Worm (Caenorhabditis elegans) whole organism, L4 larva: ENCODE measurements around the gene viro-2.
A peak's percentile ranks its signal among the peaks of the same experiment; 100 is the strongest.

ENCODE experiments used
- F37D6.2 ChIP-seq: sonication (generic microtip); optimal IDR thresholded peaks from 2 replicates; lab custom pipeline; 2016; ENCODE audit warnings: mild to moderate bottlenecking, missing genetic modification characterization, missing compliant biosample characterization
- F49E8.2 ChIP-seq: sonication (generic microtip); optimal IDR thresholded peaks from 2 replicates; lab custom pipeline; 2016; ENCODE audit warnings: missing compliant biosample characterization, mild to moderate bottlenecking, missing genetic modification characterization, borderline replicate concordance
- T20F7.1 ChIP-seq: fragments of 200-800 bp; sonication (Bioruptor generic); optimal IDR thresholded peaks from 2 replicates; lab custom pipeline; 2018; ENCODE audit warnings: mild to moderate bottlenecking, missing genetic modification characterization, missing compliant biosample characterization
- T26A8.4 ChIP-seq: fragments of 200-800 bp; sonication (Bioruptor generic); IDR thresholded peaks from 2 replicates; pipeline ENCODE4 v1.3.6; 2022; ENCODE audit warnings: missing genetic modification characterization, missing compliant biosample characterization
- Y75B8A.6 ChIP-seq: fragments of 200-800 bp; sonication (Bioruptor generic); IDR thresholded peaks from 2 replicates; pipeline ENCODE4 v1.3.6; 2022; ENCODE audit warnings: missing genetic modification reagents, missing genetic modification characterization, missing compliant biosample characterization
- ZK546.5 ChIP-seq, 2 experiments: sonication (generic microtip); optimal IDR thresholded peaks; 2 replicates each; lab custom pipeline; 2017; ENCODE audit warnings: missing biosample characterization in 2 of 2, missing genetic modification characterization in 2 of 2
- aha-1 ChIP-seq: fragments of 150-350 bp; peaks from one replicate; lab custom pipeline; 2014; ENCODE audit warnings: missing biosample characterization, missing genetic modification characterization
- arid-1 ChIP-seq: fragments of 200-800 bp; sonication (Bioruptor generic); conservative IDR thresholded peaks from 2 replicates; pipeline ENCODE4 v1.3.6; 2022; ENCODE audit warnings: missing genetic modification reagents, missing genetic modification characterization, missing compliant biosample characterization
- attf-4 ChIP-seq: sonication (generic microtip); optimal IDR thresholded peaks from 3 replicates; lab custom pipeline; 2017; ENCODE audit warnings: missing biosample characterization, missing genetic modification characterization
- ceh-20 ChIP-seq: fragments of 200-800 bp; sonication (Bioruptor generic); IDR thresholded peaks from 2 replicates; pipeline ENCODE4 v1.3.6; 2022; ENCODE audit warnings: missing genetic modification reagents, missing genetic modification characterization, missing compliant biosample characterization
- ceh-28 ChIP-seq: fragments of 150-350 bp; optimal IDR thresholded peaks from 2 replicates; lab custom pipeline; 2014; ENCODE audit warnings: missing biosample characterization, missing genetic modification reagents, missing genetic modification characterization
- ceh-62 ChIP-seq: sonication (generic microtip); optimal IDR thresholded peaks from 2 replicates; lab custom pipeline; 2017; ENCODE audit warnings: missing biosample characterization, missing genetic modification characterization
- ces-1 ChIP-seq: fragments of 150-350 bp; sonication (generic microtip); optimal IDR thresholded peaks from 4 replicates; lab custom pipeline; 2014; ENCODE audit warnings: missing biosample characterization, missing genetic modification reagents, missing genetic modification characterization
- cey-2 ChIP-seq: sonication (generic microtip); optimal IDR thresholded peaks from 3 replicates; lab custom pipeline; 2017; ENCODE audit warnings: missing genetic modification characterization, mild to moderate bottlenecking, missing compliant biosample characterization, antibody characterized with exemption, borderline replicate concordance; ENCODE audit not compliant: insufficient read depth
- daf-19 ChIP-seq: fragments of 200-800 bp; sonication (Bioruptor generic); conservative IDR thresholded peaks from 2 replicates; pipeline ENCODE4 v1.3.6; 2022; ENCODE audit warnings: missing genetic modification characterization, missing compliant biosample characterization
- dmd-9 ChIP-seq: fragments of 200-800 bp; sonication (Bioruptor generic); IDR thresholded peaks from 2 replicates; pipeline ENCODE4 v1.3.6; 2022; ENCODE audit warnings: missing genetic modification reagents, missing genetic modification characterization, missing compliant biosample characterization
- dpl-1 ChIP-seq: fragments of 150-350 bp; optimal IDR thresholded peaks from 2 replicates; lab custom pipeline; 2014; ENCODE audit warnings: missing biosample characterization, missing genetic modification reagents, missing genetic modification characterization
- duxl-1 ChIP-seq: sonication (generic microtip); optimal IDR thresholded peaks from 2 replicates; lab custom pipeline; 2016; ENCODE audit warnings: mild to moderate bottlenecking, missing genetic modification characterization, moderate library complexity, missing compliant biosample characterization; ENCODE audit not compliant: poor library complexity
- dve-1 ChIP-seq: sonication (generic microtip); optimal IDR thresholded peaks from 2 replicates; lab custom pipeline; 2017; ENCODE audit warnings: antibody characterized with exemption, mild to moderate bottlenecking, missing genetic modification characterization, missing compliant biosample characterization; ENCODE audit not compliant: insufficient read depth
- hif-1 ChIP-seq, 2 experiments: sonication (generic microtip); optimal IDR thresholded peaks; 2 replicates each; lab custom pipeline; 2016 to 2017; ENCODE audit warnings: missing compliant biosample characterization in 2 of 2, missing genetic modification characterization in 2 of 2, missing genetic modification reagents in 2 of 2, missing genotype in 2 of 2, mild to moderate bottlenecking in 1 of 2
- hlh-30 ChIP-seq: sonication (generic microtip); optimal IDR thresholded peaks from 2 replicates; lab custom pipeline; 2017; ENCODE audit warnings: antibody characterized with exemption, mild to moderate bottlenecking, missing genetic modification characterization, missing compliant biosample characterization; ENCODE audit not compliant: insufficient read depth
- hmg-1.1 ChIP-seq: fragments of 200-800 bp; sonication (Bioruptor generic); IDR thresholded peaks from 2 replicates; pipeline ENCODE4 v1.3.6; 2022; ENCODE audit warnings: missing genetic modification reagents, missing genetic modification characterization, missing compliant biosample characterization
- jun-1 ChIP-seq: fragments of 150-350 bp; optimal IDR thresholded peaks from 2 replicates; lab custom pipeline; 2014; ENCODE audit warnings: missing biosample characterization, missing genetic modification reagents, missing genetic modification characterization
- lim-7 ChIP-seq: fragments of 200-800 bp; sonication (Bioruptor generic); IDR thresholded peaks from 2 replicates; pipeline ENCODE4 v1.3.6; 2022; ENCODE audit warnings: missing genetic modification characterization, missing compliant biosample characterization
- lin-15B ChIP-seq: fragments of 150-350 bp; sonication (generic microtip); optimal IDR thresholded peaks from 3 replicates; lab custom pipeline; 2014; ENCODE audit warnings: missing biosample characterization, missing genetic modification characterization
- lin-38 ChIP-seq: fragments of 200-800 bp; sonication (Bioruptor generic); IDR thresholded peaks from 2 replicates; pipeline ENCODE4 v1.3.6; 2022; ENCODE audit warnings: missing genetic modification reagents, missing genetic modification characterization, missing compliant biosample characterization
- lsy-2 ChIP-seq, 2 experiments: fragments of 150-350 bp in 1 of 2; sonication (generic microtip) in 1 of 2; optimal IDR thresholded peaks; 2 replicates each; lab custom pipeline; 2014 to 2017; ENCODE audit warnings: missing biosample characterization in 2 of 2, missing genetic modification characterization in 2 of 2
- madf-5 ChIP-seq, 2 experiments: fragments of 200-800 bp; sonication (Bioruptor generic); IDR thresholded peaks; 2 replicates each; pipeline ENCODE4 v1.3.6; 2022; ENCODE audit warnings: missing compliant biosample characterization in 2 of 2, missing genetic modification characterization in 2 of 2
- madf-9 ChIP-seq: fragments of 200-800 bp; sonication (Bioruptor generic); conservative IDR thresholded peaks from 2 replicates; pipeline ENCODE4 v1.3.6; 2022; ENCODE audit warnings: missing genetic modification reagents, missing genetic modification characterization, missing compliant biosample characterization
- mdt-29 ChIP-seq: fragments of 200-800 bp; sonication (Bioruptor generic); IDR thresholded peaks from 2 replicates; pipeline ENCODE4 v1.3.6; 2022; ENCODE audit warnings: missing genetic modification reagents, missing genetic modification characterization, missing compliant biosample characterization
- mep-1 ChIP-seq: fragments of 150-350 bp; sonication (generic microtip); optimal IDR thresholded peaks from 3 replicates; lab custom pipeline; 2014; ENCODE audit warnings: missing biosample characterization, missing genetic modification characterization
- mes-2 ChIP-seq: sonication (generic microtip); optimal IDR thresholded peaks from 2 replicates; lab custom pipeline; 2016; ENCODE audit warnings: missing genotype, mild to moderate bottlenecking, missing genetic modification characterization, missing compliant biosample characterization; ENCODE audit not compliant: poor library complexity, severe bottlenecking
- nhr-102 ChIP-seq: sonication (generic microtip); optimal IDR thresholded peaks from 2 replicates; lab custom pipeline; 2016; ENCODE audit warnings: mild to moderate bottlenecking, missing genetic modification characterization, moderate library complexity, missing compliant biosample characterization
- nhr-11 ChIP-seq: fragments of 150-350 bp; optimal IDR thresholded peaks from 2 replicates; lab custom pipeline; 2014; ENCODE audit warnings: missing biosample characterization, missing genetic modification characterization
- nhr-28 ChIP-seq: fragments of 150-350 bp; optimal IDR thresholded peaks from 2 replicates; lab custom pipeline; 2014; ENCODE audit warnings: missing biosample characterization, missing genetic modification characterization
- nhr-41 ChIP-seq: fragments of 200-800 bp; sonication (Bioruptor generic); IDR thresholded peaks from 2 replicates; pipeline ENCODE4 v1.3.6; 2022; ENCODE audit warnings: missing genetic modification reagents, missing genetic modification characterization, missing compliant biosample characterization
- nhr-48 ChIP-seq: sonication (generic microtip); optimal IDR thresholded peaks from 2 replicates; lab custom pipeline; 2016; ENCODE audit warnings: mild to moderate bottlenecking, missing genetic modification characterization, missing compliant biosample characterization
- nhr-77 ChIP-seq: fragments of 150-350 bp; optimal IDR thresholded peaks from 2 replicates; lab custom pipeline; 2014; ENCODE audit warnings: missing biosample characterization, missing genetic modification characterization
- snpc-1.2 ChIP-seq: fragments of 200-800 bp; sonication (Bioruptor generic); IDR thresholded peaks from 2 replicates; pipeline ENCODE4 v1.3.6; 2022; ENCODE audit warnings: missing genetic modification reagents, missing genetic modification characterization, missing compliant biosample characterization
- snpc-4 ChIP-seq: fragments of 150-350 bp; optimal IDR thresholded peaks from 2 replicates; lab custom pipeline; 2014; ENCODE audit warnings: missing biosample characterization, missing genetic modification characterization
- tag-97 ChIP-seq: fragments of 200-800 bp; sonication (Bioruptor generic); IDR thresholded peaks from 2 replicates; pipeline ENCODE4 v1.3.6; 2022; ENCODE audit warnings: missing genetic modification characterization, missing compliant biosample characterization
- unc-39 ChIP-seq: sonication (generic microtip); optimal IDR thresholded peaks from 2 replicates; lab custom pipeline; 2017; ENCODE audit warnings: missing biosample characterization, missing genetic modification characterization
- zfp-3 ChIP-seq: fragments of 200-800 bp; sonication (Bioruptor generic); conservative IDR thresholded peaks from 2 replicates; pipeline ENCODE4 v1.3.6; 2022; ENCODE audit warnings: missing genetic modification reagents, missing genetic modification characterization, missing compliant biosample characterization
- zip-11 ChIP-seq: fragments of 200-800 bp; sonication (Bioruptor generic); IDR thresholded peaks from 2 replicates; pipeline ENCODE4 v1.3.6; 2022; ENCODE audit warnings: missing genetic modification characterization, missing compliant biosample characterization
- ztf-7 ChIP-seq: fragments of 150-350 bp; optimal IDR thresholded peaks from 2 replicates; lab custom pipeline; 2014; ENCODE audit warnings: missing biosample characterization, missing genetic modification characterization

viro-2 gene

ce11 chrIII:7179538-7180301, 51.0 kb downstream of the viro-2 start, which contains the start of the genes rps-14 and rpl-36 (continued):
- TF ChIP-seq snpc-4 = peak; percentile 17
- peak; percentile 86 for TF ChIP-seq lin-38 (GFP tag; lab: Robert Waterston, UW)
- TF ChIP-seq mes-2 = peak; percentile 92
- TF ChIP-seq dve-1 = peak; percentile 95
- no peak for TF ChIP-seq nhr-41 (GFP tag; lab: Robert Waterston, UW)
- no peak for TF ChIP-seq F49E8.2 (tag; lab: Kevin White, UChicago)
- TF ChIP-seq attf-4 = no peak
- no peak for TF ChIP-seq ceh-62 (tag; lab: Kevin White, UChicago)
- TF ChIP-seq cey-2 = no peak
- peak; percentile 62; the same call in 1 of the 2 replicates for TF ChIP-seq hmg-1.1 (GFP tag; lab: Robert Waterston, UW)
- TF ChIP-seq madf-5 (GFP tag; IDR thresholded peaks at IDR 0.05; lab: Robert Waterston, UW) = no peak
- peak; percentile 43 to 96 for TF ChIP-seq lsy-2 (tag; optimal IDR thresholded peaks at IDR 0.05; lab: Kevin White, UChicago)
- 0 out of 2 replicates have a peak, but pooled peaks have one; percentile 28 for TF ChIP-seq arid-1 (GFP tag; lab: Robert Waterston, UW)
- no peak for TF ChIP-seq tag-97 (GFP tag; lab: Robert Waterston, UW)
- TF ChIP-seq nhr-28 (tag; lab: Kevin White, UChicago) = peak; percentile 64
- no peak for TF ChIP-seq mdt-29
- peak; percentile 89 for TF ChIP-seq dpl-1 (GFP tag; lab: Kevin White, UChicago)
- TF ChIP-seq hif-1 (tag; optimal IDR thresholded peaks at IDR 0.05; lab: Kevin White, UChicago) = peak in 1 of 2 experiments; percentile 64
- TF ChIP-seq ceh-20 (GFP tag; lab: Robert Waterston, UW) = peak; percentile 63; the same call in 1 of the 2 replicates
- TF ChIP-seq lin-15B (tag; lab: Kevin White, UChicago) = peak; percentile 34
- peak; percentile 12 for TF ChIP-seq ces-1 (GFP tag; lab: Kevin White, UChicago)
- peak; percentile 57 for TF ChIP-seq F37D6.2 (tag; lab: Kevin White, UChicago)
- no peak for TF ChIP-seq Y75B8A.6
- TF ChIP-seq nhr-48 = peak; percentile 35
- TF ChIP-seq T20F7.1 (GFP tag; lab: Kevin White, UChicago) = peak; percentile 90
- TF ChIP-seq nhr-11 (tag; lab: Kevin White, UChicago) = peak; percentile 81
- peak; percentile 75 for TF ChIP-seq nhr-102
- no peak for TF ChIP-seq madf-9 (GFP tag; lab: Robert Waterston, UW)
- peak; percentile 77 for TF ChIP-seq hlh-30 (tag; lab: Kevin White, UChicago)
- TF ChIP-seq unc-39 (tag; lab: Kevin White, UChicago) = no peak
- no peak for TF ChIP-seq zip-11 (GFP tag; lab: Robert Waterston, UW)
- TF ChIP-seq lim-7 (GFP tag; lab: Robert Waterston, UW) = no peak
- no peak for TF ChIP-seq dmd-9
- peak in 1 of 2 experiments; percentile 85 for TF ChIP-seq ZK546.5 (tag; optimal IDR thresholded peaks at IDR 0.05; lab: Kevin White, UChicago)
- TF ChIP-seq mep-1 = peak; percentile 91
- peak; percentile 75 for TF ChIP-seq ztf-7
- peak; percentile 21 for TF ChIP-seq jun-1
- peak; percentile 98 for TF ChIP-seq aha-1 (tag; lab: Kevin White, UChicago)
- peak; percentile 76 for TF ChIP-seq duxl-1 (tag; lab: Kevin White, UChicago)
- no peak for TF ChIP-seq ceh-28 (tag; lab: Kevin White, UChicago)
- peak; percentile 59; the same call in 1 of the 2 replicates for TF ChIP-seq T26A8.4 (GFP tag; lab: Robert Waterston, UW)
- 0 out of 2 replicates have a peak, but pooled peaks have one; percentile 9 for TF ChIP-seq snpc-1.2 (GFP tag; lab: Robert Waterston, UW)
- no peak for TF ChIP-seq daf-19
- peak; percentile 94 for TF ChIP-seq nhr-77 (tag; lab: Kevin White, UChicago)
- TF ChIP-seq zfp-3 (GFP tag; lab: Robert Waterston, UW) = peak; percentile 84
- TF ChIP-seq, all 104 proteins: peak for 47
